Fruit fly (Drosophila melanogaster): ENCODE data around the gene CG3407.
A peak's percentile ranks its signal among the peaks of the same experiment; 100 is the strongest.

CG3407 gene

DNA sequence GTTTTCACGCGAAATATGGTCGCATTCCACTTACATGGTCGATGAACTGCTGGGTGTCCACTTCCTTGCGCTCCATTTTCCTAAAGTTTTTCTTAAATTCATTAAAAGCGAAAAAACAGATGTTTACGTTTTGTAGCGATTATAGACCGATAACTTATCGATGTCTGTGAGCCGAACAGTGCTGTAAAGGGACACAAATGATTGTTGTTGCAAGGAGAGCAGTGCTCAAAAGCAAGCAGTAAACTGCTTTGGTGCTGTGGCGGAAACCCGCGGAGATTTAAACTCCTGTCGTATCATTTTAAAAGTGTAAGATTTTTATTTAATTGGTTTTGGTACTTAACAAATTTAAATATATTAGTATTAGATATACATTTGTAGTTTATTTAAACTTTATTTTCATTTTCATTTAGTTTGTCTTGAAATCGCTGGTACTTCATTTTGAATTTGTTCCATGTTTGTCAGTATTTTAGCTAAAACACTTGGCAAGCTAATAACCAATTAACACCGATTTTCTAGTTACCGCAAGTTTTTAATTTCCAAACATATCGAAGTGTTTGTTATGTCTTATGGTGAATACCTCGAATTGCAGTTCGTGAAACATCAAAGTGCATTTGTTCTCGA, at the start of gene CG3407 (continued):
- TF ChIP-seq C15 (GFP tag; IDR thresholded peaks at IDR 0.05) (no peak), CG11696 (GFP tag; IDR thresholded peaks at IDR 0.05) (no peak), CG33213 (GFP tag; optimal IDR thresholded peaks at IDR 0.05) (peak; percentile 61), CG11247 (GFP tag; IDR thresholded peaks at IDR 0.05) (no peak; the same call in 1 of the 2 replicates), odd (GFP tag; optimal IDR thresholded peaks at IDR 0.05) (no peak), h (optimal IDR thresholded peaks at IDR 0.05) (no peak), CG15696 (tag; optimal IDR thresholded peaks at IDR 0.05) (no peak), CG4404 (GFP tag; IDR thresholded peaks at IDR 0.05) (no peak), CG42726 (GFP tag; IDR thresholded peaks at IDR 0.05; ENCODE audit: partially characterized antibody) (peak; percentile 57), CG7987 (GFP tag; optimal IDR thresholded peaks at IDR 0.05) (no peak), NC2α (GFP tag; optimal IDR thresholded peaks at IDR 0.05) (no peak), fu2 (GFP tag; optimal IDR thresholded peaks at IDR 0.05) (peak; percentile 37), CG13775 (GFP tag; optimal IDR thresholded peaks at IDR 0.05) (no peak), CG17186 (GFP tag; optimal IDR thresholded peaks at IDR 0.05) (peak; percentile 12), twi (tag; optimal IDR thresholded peaks at IDR 0.05) (peak; percentile 54), CG4707 (GFP tag; optimal IDR thresholded peaks at IDR 0.05) (no peak), dimm (GFP tag; IDR thresholded peaks at IDR 0.05) (no peak), CG11456 (GFP tag; IDR thresholded peaks at IDR 0.05) (peak; percentile 78; the same call in 2 of the 3 replicates), usp (GFP tag; optimal IDR thresholded peaks at IDR 0.05) (no peak), al (GFP tag; IDR thresholded peaks at IDR 0.05) (peak; percentile 13; the same call in 1 of the 2 replicates), MESR4 (GFP tag; optimal IDR thresholded peaks at IDR 0.05) (peak; percentile 76), sisA (GFP tag; IDR thresholded peaks at IDR 0.05) (peak; percentile 40), inv (GFP tag; IDR thresholded peaks at IDR 0.05; ENCODE audit: partially characterized antibody) (peak; percentile 56), lmd (GFP tag; IDR thresholded peaks at IDR 0.05) (peak; percentile 36; the same call in 1 of the 2 replicates), fd64A (GFP tag; optimal IDR thresholded peaks at IDR 0.05) (no peak), Mes4 (GFP tag; optimal IDR thresholded peaks at IDR 0.05) (no peak), CG4854 (GFP tag; optimal IDR thresholded peaks at IDR 0.05) (no peak), CG11723 (GFP tag; optimal IDR thresholded peaks at IDR 0.05) (no peak), CG14710 (tag; optimal IDR thresholded peaks at IDR 0.05) (peak; percentile 56), chif (GFP tag; optimal IDR thresholded peaks at IDR 0.05) (peak; percentile 51 to 66), pho (GFP tag; optimal IDR thresholded peaks at IDR 0.05) (peak; percentile 60), prd (optimal IDR thresholded peaks at IDR 0.05) (no peak), prd (GFP tag; IDR thresholded peaks at IDR 0.05) (no peak), CG33557 (GFP tag; optimal IDR thresholded peaks at IDR 0.05) (no peak), CG2889 (GFP tag; IDR thresholded peaks at IDR 0.05) (no peak), CG6683 (GFP tag; optimal IDR thresholded peaks at IDR 0.05) (no peak), tin (GFP tag; optimal IDR thresholded peaks at IDR 0.05) (peak; percentile 23), yki (optimal IDR thresholded peaks at IDR 0.05) (no peak), Oaz (GFP tag; IDR thresholded peaks at IDR 0.05) (no peak), CG3407 (GFP tag; optimal IDR thresholded peaks at IDR 0.05) (peak; percentile 34), CG30020 (tag; optimal IDR thresholded peaks at IDR 0.05) (no peak), kay (GFP tag; optimal IDR thresholded peaks at IDR 0.05) (peak; percentile 25), cas (GFP tag; IDR thresholded peaks at IDR 0.05) (no peak), Oli (tag; optimal IDR thresholded peaks at IDR 0.05) (no peak), Deaf1 (tag; optimal IDR thresholded peaks at IDR 0.05) (no peak), CG12769 (tag; optimal IDR thresholded peaks at IDR 0.05) (no peak), CG13123 (GFP tag; optimal IDR thresholded peaks at IDR 0.05) (peak; percentile 42), CG7271 (tag; optimal IDR thresholded peaks at IDR 0.05) (no peak), CG8281 (tag; optimal IDR thresholded peaks at IDR 0.05) (no peak), Trl (optimal IDR thresholded peaks at IDR 0.05) (no peak), Trl (GFP tag; optimal IDR thresholded peaks at IDR 0.05) (peak; percentile 40), Mrtf (GFP tag; IDR thresholded peaks at IDR 0.05) (peak; percentile 34; the same call in 1 of the 3 replicates)

Measured in whole organism, embryonic.